Worm (Caenorhabditis elegans) whole organism, L3 larva: ENCODE results near the gene alkb-7.

Experiments
- R02D3.7 ChIP-seq: fragments of 150-350 bp; optimal IDR thresholded peaks from 2 replicates; lab custom pipeline; 2014; ENCODE audit warnings: missing biosample characterization, missing genetic modification characterization
- ZK546.5 ChIP-seq: sonication (generic microtip); optimal IDR thresholded peaks from 2 replicates; lab custom pipeline; 2017; ENCODE audit warnings: missing biosample characterization, missing genetic modification characterization
- aly-2 ChIP-seq: fragments of 150-350 bp; optimal IDR thresholded peaks from 2 replicates; lab custom pipeline; 2014; ENCODE audit warnings: missing biosample characterization, missing genetic modification characterization
- ama-1 ChIP-seq: fragments of 150-350 bp; optimal IDR thresholded peaks from 2 replicates; lab custom pipeline; 2018
- ceh-28 ChIP-seq: fragments of 150-350 bp; optimal IDR thresholded peaks from 2 replicates; lab custom pipeline; 2014; ENCODE audit warnings: missing biosample characterization, missing genetic modification reagents, missing genetic modification characterization
- ceh-82 ChIP-seq: fragments of 150-350 bp; optimal IDR thresholded peaks from 2 replicates; lab custom pipeline; 2014; ENCODE audit warnings: missing biosample characterization, missing genetic modification characterization
- daf-12 ChIP-seq: fragments of 150-350 bp; optimal IDR thresholded peaks from 2 replicates; lab custom pipeline; 2014; ENCODE audit warnings: missing biosample characterization, missing genetic modification reagents, missing genetic modification characterization
- egl-27 ChIP-seq: sonication (generic microtip); optimal IDR thresholded peaks from 4 replicates; lab custom pipeline; 2017; ENCODE audit warnings: missing biosample characterization, missing genetic modification reagents, missing genetic modification characterization
- elt-1 ChIP-seq: fragments of 150-350 bp; optimal IDR thresholded peaks from 2 replicates; lab custom pipeline; 2014; ENCODE audit warnings: missing biosample characterization, missing genetic modification characterization
- elt-3 ChIP-seq, 3 experiments: fragments of 150-350 bp in 1 of 3; sonication (generic microtip) in 2 of 3; optimal IDR thresholded peaks; 2 replicates in 2 of 3; 4 replicates in 1 of 3; lab custom pipeline; 2014 to 2017; ENCODE audit warnings: missing biosample characterization in 3 of 3, missing genetic modification characterization in 3 of 3
- eor-1 ChIP-seq, 2 experiments: fragments of 150-350 bp; optimal IDR thresholded peaks; 2 replicates each; lab custom pipeline; 2014 to 2018; ENCODE audit warnings: missing biosample characterization in 2 of 2, missing genetic modification characterization in 2 of 2
- fkh-10 ChIP-seq: sonication (generic microtip); optimal IDR thresholded peaks from 2 replicates; lab custom pipeline; 2017; ENCODE audit warnings: missing biosample characterization, missing genetic modification reagents, missing genetic modification characterization
- fkh-2 ChIP-seq: fragments of 150-350 bp; optimal IDR thresholded peaks from 2 replicates; lab custom pipeline; 2014; ENCODE audit warnings: missing biosample characterization, missing genetic modification reagents, missing genetic modification characterization
- hmg-11 ChIP-seq: sonication (generic microtip); optimal IDR thresholded peaks from 2 replicates; lab custom pipeline; 2016; ENCODE audit warnings: missing genetic modification characterization, missing compliant biosample characterization
- jun-1 ChIP-seq: fragments of 150-350 bp; optimal IDR thresholded peaks from 2 replicates; lab custom pipeline; 2014; ENCODE audit warnings: missing biosample characterization, missing genetic modification reagents, missing genetic modification characterization
- lin-15B ChIP-seq: fragments of 150-350 bp; optimal IDR thresholded peaks from 2 replicates; lab custom pipeline; 2014; ENCODE audit warnings: missing biosample characterization, missing genetic modification characterization
- lin-39 ChIP-seq: fragments of 150-350 bp; optimal IDR thresholded peaks from 2 replicates; lab custom pipeline; 2018; ENCODE audit warnings: missing biosample characterization, missing genetic modification reagents, missing genetic modification characterization
- lsy-12 ChIP-seq: sonication (generic microtip); optimal IDR thresholded peaks from 2 replicates; lab custom pipeline; 2016; ENCODE audit warnings: mild to moderate bottlenecking, missing genetic modification characterization, missing compliant biosample characterization
- mdl-1 ChIP-seq: fragments of 150-350 bp; optimal IDR thresholded peaks from 2 replicates; lab custom pipeline; 2014; ENCODE audit warnings: missing biosample characterization, missing genetic modification characterization
- mml-1 ChIP-seq: fragments of 150-350 bp; sonication (generic microtip); optimal IDR thresholded peaks from 3 replicates; lab custom pipeline; 2014; ENCODE audit warnings: missing biosample characterization, missing genetic modification characterization
- nhr-11 ChIP-seq: fragments of 150-350 bp; optimal IDR thresholded peaks from 2 replicates; lab custom pipeline; 2014; ENCODE audit warnings: missing biosample characterization, missing genetic modification characterization
- nhr-12 ChIP-seq: fragments of 150-350 bp; optimal IDR thresholded peaks from 2 replicates; lab custom pipeline; 2014; ENCODE audit warnings: missing biosample characterization, missing genetic modification characterization
- nhr-237 ChIP-seq: fragments of 150-350 bp; optimal IDR thresholded peaks from 2 replicates; lab custom pipeline; 2014; ENCODE audit warnings: missing biosample characterization, missing genetic modification characterization
- nhr-25 ChIP-seq: sonication (generic microtip); optimal IDR thresholded peaks from 2 replicates; lab custom pipeline; 2017; ENCODE audit warnings: missing biosample characterization, missing genetic modification characterization
- nhr-28 ChIP-seq: fragments of 150-350 bp; optimal IDR thresholded peaks from 2 replicates; lab custom pipeline; 2014; ENCODE audit warnings: missing biosample characterization, missing genetic modification characterization
- nhr-67 ChIP-seq: fragments of 150-350 bp; optimal IDR thresholded peaks from 2 replicates; lab custom pipeline; 2014; ENCODE audit warnings: missing biosample characterization, missing genetic modification characterization
- nhr-76 ChIP-seq: fragments of 150-350 bp; sonication (generic microtip); optimal IDR thresholded peaks from 5 replicates; lab custom pipeline; 2014; ENCODE audit warnings: missing biosample characterization, missing genetic modification characterization
- pha-4 ChIP-seq: fragments of 150-350 bp; optimal IDR thresholded peaks from 2 replicates; lab custom pipeline; 2014; ENCODE audit warnings: missing biosample characterization, missing genetic modification reagents, missing genetic modification characterization
- pqm-1 ChIP-seq: fragments of 150-350 bp; optimal IDR thresholded peaks from 2 replicates; lab custom pipeline; 2017; ENCODE audit warnings: missing biosample characterization, missing genetic modification characterization, inconsistent platforms
- sea-2 ChIP-seq: fragments of 150-350 bp; sonication (generic microtip); optimal IDR thresholded peaks from 4 replicates; lab custom pipeline; 2014; ENCODE audit warnings: missing biosample characterization, missing genetic modification reagents, missing genetic modification characterization
- skn-1 ChIP-seq: fragments of 150-350 bp; optimal IDR thresholded peaks from 2 replicates; lab custom pipeline; 2014; ENCODE audit warnings: missing biosample characterization, missing genetic modification characterization
- snpc-4 ChIP-seq: fragments of 150-350 bp; optimal IDR thresholded peaks from 2 replicates; lab custom pipeline; 2014; ENCODE audit warnings: missing biosample characterization, missing genetic modification characterization
- tbx-2 ChIP-seq: sonication (generic microtip); optimal IDR thresholded peaks from 2 replicates; lab custom pipeline; 2016; ENCODE audit warnings: mild to moderate bottlenecking, missing genetic modification characterization, missing compliant biosample characterization
- unc-39 ChIP-seq: sonication (generic microtip); optimal IDR thresholded peaks from 4 replicates; lab custom pipeline; 2017; ENCODE audit warnings: missing biosample characterization, missing genetic modification characterization
- unc-62 ChIP-seq: fragments of 150-350 bp; sonication (generic microtip); optimal IDR thresholded peaks from 4 replicates; lab custom pipeline; 2014; ENCODE audit warnings: missing biosample characterization, missing genetic modification reagents, missing genetic modification characterization
- ztf-11 ChIP-seq: fragments of 150-350 bp; optimal IDR thresholded peaks from 2 replicates; lab custom pipeline; 2014; ENCODE audit warnings: missing biosample characterization, missing genetic modification characterization
- ztf-4 ChIP-seq: fragments of 150-350 bp; optimal IDR thresholded peaks from 2 replicates; lab custom pipeline; 2014; ENCODE audit warnings: missing biosample characterization, missing genetic modification characterization

alkb-7 gene

ce11 chrII:12767258-12767824 is 20.6 kb downstream of the alkb-7 start:
- TF ChIP-seq unc-39 (tag; lab: Kevin White, UChicago): no peak
- no peak for TF ChIP-seq aly-2
- TF ChIP-seq nhr-12 (tag; lab: Kevin White, UChicago): no peak
- no peak for TF ChIP-seq elt-1 (tag; lab: Kevin White, UChicago)
- TF ChIP-seq nhr-11 (tag; lab: Kevin White, UChicago): no peak
- no peak for TF ChIP-seq ZK546.5 (tag; lab: Kevin White, UChicago)
- no peak for TF ChIP-seq ztf-11 (tag; lab: Kevin White, UChicago)
- no peak for TF ChIP-seq pha-4 (tag; lab: Kevin White, UChicago)
- TF ChIP-seq nhr-25: no peak
- no peak for TF ChIP-seq fkh-10
- TF ChIP-seq lsy-12 (tag; lab: Kevin White, UChicago): no peak
- no peak for TF ChIP-seq pqm-1 (tag; lab: Kevin White, UChicago)
- TF ChIP-seq sea-2 (GFP tag; lab: Kevin White, UChicago): no peak

DNA sequence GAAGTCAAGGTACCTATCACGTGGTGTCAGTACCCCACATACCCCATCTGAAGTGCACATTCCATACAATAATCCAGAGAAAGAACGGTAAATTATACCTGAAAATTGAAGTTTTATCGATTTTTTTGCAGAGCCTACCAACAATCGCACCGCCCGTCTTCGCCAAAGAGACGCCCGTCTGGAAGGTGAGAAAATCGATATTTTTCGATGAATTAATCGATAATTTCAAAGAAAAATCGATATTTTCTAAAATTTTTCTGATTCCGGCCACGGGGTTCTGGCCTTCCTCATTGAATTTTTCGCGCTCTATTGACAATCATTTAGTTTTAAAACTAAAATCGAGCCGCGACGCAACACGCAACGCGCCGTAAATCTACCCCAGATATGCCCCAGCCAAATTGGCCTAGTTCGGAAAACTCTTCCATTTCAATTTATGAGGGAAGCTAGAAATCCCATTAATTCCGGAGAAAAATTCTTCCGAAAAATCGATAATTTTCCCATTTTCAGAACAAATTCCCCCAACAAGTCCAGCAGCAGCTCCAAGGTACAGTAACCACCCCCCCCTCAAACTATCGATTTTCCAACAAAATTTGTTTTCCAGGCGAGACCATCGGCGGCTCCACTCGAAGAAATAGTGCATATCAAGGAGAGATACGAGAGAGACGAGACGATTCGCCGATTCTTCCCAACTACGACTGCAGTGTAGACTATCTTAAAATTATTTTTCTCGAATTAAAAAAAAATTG is 21.3 kb downstream of the alkb-7 start:
- TF ChIP-seq egl-27 (tag; lab: Kevin White, UChicago) (no peak), ceh-28 (tag; lab: Kevin White, UChicago) (peak; percentile 81)

- TF ChIP-seq fkh-2 (tag; lab: Kevin White, UChicago) (no peak), elt-3 (tag; optimal IDR thresholded peaks at IDR 0.05; lab: Kevin White, UChicago) (no peak), nhr-76 (tag; lab: Kevin White, UChicago) (no peak), hmg-11 (no peak), sea-2 (GFP tag; lab: Kevin White, UChicago) (no peak), jun-1 (tag; lab: Kevin White, UChicago) (no peak), pqm-1 (tag; lab: Kevin White, UChicago) (no peak), ceh-82 (tag; lab: Kevin White, UChicago) (no peak), ztf-4 (tag; lab: Kevin White, UChicago) (no peak)
These were observed 23.5 kb downstream of the alkb-7 start for ce11 chrII:12764476-12764875.

ce11 chrII:12760497-12760896 is 27.5 kb downstream of the alkb-7 start, which contains the start of gene cnp-2:
TSS of gene cnp-2 (plus strand) at chrII:12760797.
- TF ChIP-seq egl-27 (tag; lab: Kevin White, UChicago) (no peak), fkh-10 (no peak), elt-3 (tag; optimal IDR thresholded peaks at IDR 0.05; lab: Kevin White, UChicago) (no peak), lin-39 (tag; lab: Kevin White, UChicago) (no peak), pqm-1 (tag; lab: Kevin White, UChicago) (no peak), nhr-28 (tag; lab: Kevin White, UChicago) (no peak), unc-62 (GFP tag; lab: Kevin White, UChicago) (no peak), nhr-67 (tag; lab: Kevin White, UChicago) (no peak), aly-2 (no peak), sea-2 (GFP tag; lab: Kevin White, UChicago) (no peak), lin-15B (tag; lab: Kevin White, UChicago) (no peak)

DNA sequence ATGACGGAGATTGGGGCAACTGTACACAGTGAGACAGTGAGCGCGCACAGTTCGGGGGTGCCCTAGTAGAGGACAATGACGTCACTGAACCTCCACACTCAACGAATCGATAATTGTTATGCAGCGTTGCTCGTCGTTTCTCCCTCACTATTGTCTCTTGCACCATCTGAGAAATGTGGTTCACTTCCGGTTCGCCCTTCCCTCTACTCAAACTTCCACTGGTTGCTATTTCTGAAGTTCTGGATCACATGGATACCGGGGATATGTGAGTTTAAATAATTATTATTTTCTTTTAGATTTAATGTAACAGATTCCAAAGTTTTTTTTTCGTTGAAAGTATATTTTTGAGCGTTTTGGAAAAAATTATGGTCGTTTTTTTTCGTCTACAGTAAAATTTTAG is 31.8 kb downstream of the alkb-7 start, which contains the start of the genes Y46G5A.7 and Y46G5A.8:
Y46G5A.7 (minus strand) TSS at position 153 of the 400 bp plus-strand sequence.
Y46G5A.8 (plus strand) TSS at position 159 of the 400 bp plus-strand sequence.
- TF ChIP-seq mdl-1 (tag; lab: Kevin White, UChicago): no peak
- TF ChIP-seq ama-1: no peak
- no peak for TF ChIP-seq mml-1
- no peak for TF ChIP-seq R02D3.7 (tag; lab: Kevin White, UChicago)
- no peak for TF ChIP-seq nhr-12 (tag; lab: Kevin White, UChicago)
- no peak for TF ChIP-seq ZK546.5 (tag; lab: Kevin White, UChicago)
- no peak for TF ChIP-seq nhr-237 (tag; lab: Kevin White, UChicago)
- TF ChIP-seq skn-1: no peak
- TF ChIP-seq daf-12 (tag; lab: Kevin White, UChicago): no peak
- TF ChIP-seq tbx-2 (tag; lab: Kevin White, UChicago): no peak
- TF ChIP-seq nhr-76 (tag; lab: Kevin White, UChicago): no peak
- no peak for TF ChIP-seq unc-39 (tag; lab: Kevin White, UChicago)
- TF ChIP-seq nhr-11 (tag; lab: Kevin White, UChicago): no peak
- no peak for TF ChIP-seq hmg-11
- no peak for TF ChIP-seq pqm-1 (tag; lab: Kevin White, UChicago)
- no peak for TF ChIP-seq snpc-4
- no peak for TF ChIP-seq nhr-25
- no peak for TF ChIP-seq egl-27 (tag; lab: Kevin White, UChicago)
- no peak for TF ChIP-seq eor-1 (tag; optimal IDR thresholded peaks at IDR 0.05; lab: Kevin White, UChicago)
- TF ChIP-seq fkh-10: no peak
- TF ChIP-seq, all 47 proteins: peak for 0
